Worm (Caenorhabditis elegans) whole organism, young adult: ENCODE measurements around the gene lipl-7.
A peak's percentile ranks its signal among the peaks of the same experiment; 100 is the strongest.

Experiments
- B0336.3 ChIP-seq: fragments of 200-800 bp; sonication (Bioruptor generic); IDR thresholded peaks from 2 replicates; pipeline ENCODE4 v1.3.6; 2022; ENCODE audit warnings: missing genetic modification characterization, missing compliant biosample characterization
- C17E4.6 ChIP-seq: fragments of 200-800 bp; sonication (Bioruptor generic); IDR thresholded peaks from 2 replicates; pipeline ENCODE4 v1.3.6; 2022; ENCODE audit warnings: missing genetic modification reagents, missing genetic modification characterization, missing compliant biosample characterization
- F23B12.7 ChIP-seq: sonication (generic microtip); optimal IDR thresholded peaks from 2 replicates; lab custom pipeline; 2017; ENCODE audit warnings: missing genetic modification characterization, mild to moderate bottlenecking, missing compliant biosample characterization, antibody characterized with exemption, moderate library complexity; ENCODE audit not compliant: insufficient read depth
- Y95B8A.8 ChIP-seq: fragments of 200-800 bp; sonication (Bioruptor generic); IDR thresholded peaks from 2 replicates; pipeline ENCODE4 v1.3.6; 2022; ENCODE audit warnings: missing genetic modification reagents, missing genetic modification characterization, missing compliant biosample characterization
- aptf-2 ChIP-seq: fragments of 200-800 bp; sonication (Bioruptor generic); conservative IDR thresholded peaks from 2 replicates; pipeline ENCODE4 v1.3.6; 2022; ENCODE audit warnings: missing genetic modification reagents, missing genetic modification characterization, missing compliant biosample characterization
- aptf-3 ChIP-seq: fragments of 200-800 bp; sonication (Bioruptor generic); IDR thresholded peaks from 2 replicates; pipeline ENCODE4 v1.3.6; 2022; ENCODE audit warnings: missing genetic modification characterization, missing compliant biosample characterization
- atf-7 ChIP-seq: sonication (generic microtip); optimal IDR thresholded peaks from 2 replicates; lab custom pipeline; 2017; ENCODE audit warnings: mild to moderate bottlenecking, missing genetic modification characterization, missing compliant biosample characterization
- attf-3 ChIP-seq: fragments of 200-800 bp; sonication (Bioruptor generic); conservative IDR thresholded peaks from 2 replicates; pipeline ENCODE4 v1.3.6; 2022; ENCODE audit warnings: missing genetic modification reagents, missing genetic modification characterization, missing compliant biosample characterization
- attf-5 ChIP-seq: fragments of 200-800 bp; sonication (Bioruptor generic); optimal IDR thresholded peaks from 2 replicates; lab custom pipeline; 2018; ENCODE audit warnings: mild to moderate bottlenecking, missing genetic modification characterization, missing compliant biosample characterization
- ceh-27 ChIP-seq: fragments of 200-800 bp; sonication (Bioruptor generic); optimal IDR thresholded peaks from 2 replicates; lab custom pipeline; 2018; ENCODE audit warnings: mild to moderate bottlenecking, missing genetic modification characterization, moderate library complexity, missing compliant biosample characterization
- die-1 ChIP-seq: sonication (generic microtip); optimal IDR thresholded peaks from 2 replicates; lab custom pipeline; 2016; ENCODE audit warnings: missing genotype, mild to moderate bottlenecking, missing genetic modification characterization, missing compliant biosample characterization
- dox-1 ChIP-seq: fragments of 200-800 bp; sonication (Bioruptor generic); IDR thresholded peaks from 2 replicates; pipeline ENCODE4 v1.3.6; 2022; ENCODE audit warnings: missing genetic modification reagents, missing genetic modification characterization, missing compliant biosample characterization
- dpl-1 ChIP-seq: fragments of 150-350 bp; optimal IDR thresholded peaks from 2 replicates; lab custom pipeline; 2014; ENCODE audit warnings: missing biosample characterization, missing genetic modification reagents, missing genetic modification characterization
- efl-1 ChIP-seq: fragments of 150-350 bp; optimal IDR thresholded peaks from 2 replicates; lab custom pipeline; 2014; ENCODE audit warnings: missing biosample characterization, missing genetic modification reagents, missing genetic modification characterization
- hmg-1.2 ChIP-seq: fragments of 200-800 bp; sonication (Bioruptor generic); IDR thresholded peaks from 2 replicates; pipeline ENCODE4 v1.3.6; 2022; ENCODE audit warnings: missing genetic modification reagents, missing genetic modification characterization, missing compliant biosample characterization
- hrde-1 ChIP-seq: sonication (generic microtip); optimal IDR thresholded peaks from 2 replicates; lab custom pipeline; 2016; ENCODE audit warnings: missing genetic modification characterization, mild to moderate bottlenecking, missing compliant biosample characterization, moderate library complexity, missing genotype, missing genetic modification reagents, borderline replicate concordance
- let-607 ChIP-seq, 2 experiments: fragments of 200-800 bp in 1 of 2; sonication (Bioruptor generic) in 1 of 2; sonication (generic microtip) in 1 of 2; optimal IDR thresholded peaks; 2 replicates each; lab custom pipeline; 2016 to 2018; ENCODE audit warnings: mild to moderate bottlenecking in 2 of 2, missing compliant biosample characterization in 2 of 2, missing genetic modification characterization in 2 of 2, moderate library complexity in 2 of 2, missing genotype in 1 of 2
- lin-26 ChIP-seq: fragments of 200-800 bp; sonication (Bioruptor generic); IDR thresholded peaks from 2 replicates; pipeline ENCODE4 v1.3.6; 2022; ENCODE audit warnings: missing genetic modification reagents, missing genetic modification characterization, missing compliant biosample characterization
- lin-35 ChIP-seq, 3 experiments: fragments of 150-350 bp in 2 of 3; sonication (generic microtip) in 1 of 3; optimal IDR thresholded peaks; 2 replicates each; lab custom pipeline; 2014 to 2018; ENCODE audit warnings: missing biosample characterization in 3 of 3, missing genetic modification characterization in 3 of 3, missing genetic modification reagents in 3 of 3
- lin-40 ChIP-seq: sonication (generic microtip); optimal IDR thresholded peaks from 2 replicates; lab custom pipeline; 2016; ENCODE audit warnings: missing genetic modification characterization, mild to moderate bottlenecking, missing compliant biosample characterization, missing genotype, missing genetic modification reagents
- lin-54 ChIP-seq: fragments of 200-800 bp; sonication (Bioruptor generic); optimal IDR thresholded peaks from 2 replicates; lab custom pipeline; 2018; ENCODE audit warnings: mild to moderate bottlenecking, missing genetic modification characterization, missing compliant biosample characterization
- lsl-1 ChIP-seq: fragments of 200-800 bp; sonication (Bioruptor generic); optimal IDR thresholded peaks from 2 replicates; lab custom pipeline; 2018; ENCODE audit warnings: mild to moderate bottlenecking, missing genetic modification characterization, moderate library complexity, missing compliant biosample characterization
- madf-6 ChIP-seq: fragments of 200-800 bp; sonication (Bioruptor generic); IDR thresholded peaks from 2 replicates; pipeline ENCODE4 v1.3.6; 2022; ENCODE audit warnings: missing genetic modification reagents, missing genetic modification characterization, missing compliant biosample characterization
- mcd-1 ChIP-seq: fragments of 200-800 bp; sonication (Bioruptor generic); IDR thresholded peaks from 2 replicates; pipeline ENCODE4 v1.3.6; 2022; ENCODE audit warnings: missing genetic modification reagents, missing genetic modification characterization, missing compliant biosample characterization
- mel-28 ChIP-seq: sonication (generic microtip); optimal IDR thresholded peaks from 2 replicates; lab custom pipeline; 2016; ENCODE audit warnings: borderline replicate concordance, mild to moderate bottlenecking, missing genetic modification characterization, missing compliant biosample characterization
- nfya-1 ChIP-seq: sonication (generic microtip); optimal IDR thresholded peaks from 2 replicates; lab custom pipeline; 2017; ENCODE audit warnings: antibody characterized with exemption, missing compliant biosample characterization, missing genetic modification characterization, borderline replicate concordance; ENCODE audit not compliant: insufficient read depth
- nhr-179 ChIP-seq: sonication (generic microtip); optimal IDR thresholded peaks from 2 replicates; lab custom pipeline; 2016; ENCODE audit warnings: mild to moderate bottlenecking, missing genetic modification characterization, missing compliant biosample characterization
- nhr-80 ChIP-seq: sonication (generic microtip); optimal IDR thresholded peaks from 2 replicates; lab custom pipeline; 2016; ENCODE audit warnings: missing genetic modification characterization, missing compliant biosample characterization
- snpc-1.1 ChIP-seq: sonication (generic microtip); optimal IDR thresholded peaks from 2 replicates; lab custom pipeline; 2017; ENCODE audit warnings: missing genetic modification characterization, mild to moderate bottlenecking, missing compliant biosample characterization, antibody characterized with exemption, moderate library complexity, missing genotype, missing genetic modification reagents; ENCODE audit not compliant: insufficient read depth
- snpc-3.4 ChIP-seq: sonication (generic microtip); optimal IDR thresholded peaks from 2 replicates; lab custom pipeline; 2017; ENCODE audit warnings: missing genetic modification characterization, mild to moderate bottlenecking, missing compliant biosample characterization, antibody characterized with exemption, moderate library complexity, missing genotype, missing genetic modification reagents
- snpc-4 ChIP-seq, 5 experiments: fragments of 150-350 bp in 1 of 5; sonication (generic microtip) in 4 of 5; optimal IDR thresholded peaks; 2 replicates each; lab custom pipeline; 2014 to 2018; ENCODE audit warnings: missing genetic modification characterization in 5 of 5, missing biosample characterization in 3 of 5, antibody characterized with exemption in 2 of 5, mild to moderate bottlenecking in 2 of 5, missing compliant biosample characterization in 2 of 5, missing genotype in 2 of 5, moderate library complexity in 2 of 5, missing genetic modification reagents in 1 of 5
- xnd-1 ChIP-seq: sonication (generic microtip); optimal IDR thresholded peaks from 2 replicates; lab custom pipeline; 2016; ENCODE audit warnings: missing genotype, missing genetic modification reagents, missing genetic modification characterization, missing compliant biosample characterization
- zfh-2 ChIP-seq: fragments of 200-800 bp; sonication (Bioruptor generic); conservative IDR thresholded peaks from 2 replicates; pipeline ENCODE4 v1.3.6; 2022; ENCODE audit warnings: missing genetic modification reagents, missing genetic modification characterization, missing compliant biosample characterization
- ztf-18 ChIP-seq: sonication (generic microtip); optimal IDR thresholded peaks from 2 replicates; lab custom pipeline; 2016; ENCODE audit warnings: missing genotype, mild to moderate bottlenecking, missing genetic modification characterization, missing compliant biosample characterization
- ztf-3 ChIP-seq: fragments of 200-800 bp; sonication (Bioruptor generic); optimal IDR thresholded peaks from 2 replicates; lab custom pipeline; 2018; ENCODE audit warnings: mild to moderate bottlenecking, missing genetic modification characterization, missing compliant biosample characterization

The lipl-7 gene

DNA sequence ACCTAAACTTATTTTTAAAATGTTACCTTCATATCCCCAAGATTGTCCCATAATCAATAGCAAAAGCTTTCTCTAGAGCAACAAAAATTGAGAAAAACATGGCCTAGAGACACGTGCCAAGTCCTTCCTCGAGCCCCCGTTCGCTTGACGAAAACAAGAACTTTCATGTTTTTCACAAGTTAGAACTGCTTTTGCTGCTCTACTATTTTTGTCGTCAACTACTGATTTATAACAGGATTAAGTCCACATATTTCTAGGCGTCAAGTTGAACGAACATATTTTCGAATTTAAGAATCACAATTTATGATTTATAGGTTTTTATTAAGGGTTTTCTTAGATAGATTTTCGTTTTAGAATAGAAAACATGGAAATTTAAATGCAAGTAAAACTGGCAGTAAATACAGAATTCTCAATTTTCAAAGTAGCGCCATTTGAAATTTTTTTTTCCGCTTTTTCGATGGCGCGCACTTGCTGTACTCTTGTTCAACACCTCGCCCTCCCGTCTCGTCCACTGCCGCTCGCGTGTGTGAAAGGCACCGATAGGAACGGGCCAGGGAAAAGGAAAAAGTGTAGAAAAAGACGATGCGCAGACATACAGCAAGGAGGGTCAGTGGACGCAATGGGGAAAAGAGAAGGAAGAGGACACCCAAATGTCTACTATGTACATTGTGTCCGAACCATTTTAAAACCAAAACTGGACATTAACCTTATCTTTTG, 42.7 kb upstream of the lipl-7 start, which contains the start of gene rad-51:
Gene rad-51 (minus strand): TSS at position 51 of the 717 bp plus-strand sequence.
- 0 out of 2 replicates have a peak, but pooled peaks have one; percentile 15 for TF ChIP-seq Y95B8A.8 (GFP tag; lab: Robert Waterston, UW)
- TF ChIP-seq let-607 (tag; optimal IDR thresholded peaks at IDR 0.05; lab: Kevin White, UChicago) = no peak
- TF ChIP-seq ceh-27 (GFP tag; lab: Kevin White, UChicago) = peak; percentile 53
- TF ChIP-seq snpc-4 (GFP tag; optimal IDR thresholded peaks at IDR 0.05; lab: Kevin White, UChicago) = peak; percentile 24
- peak in 2 of 4 experiments; percentile 3 to 47 for TF ChIP-seq snpc-4 (tag; optimal IDR thresholded peaks at IDR 0.05; lab: Kevin White, UChicago)
- no peak for TF ChIP-seq atf-7
- no peak for TF ChIP-seq C17E4.6 (GFP tag; lab: Robert Waterston, UW)
- no peak for TF ChIP-seq nfya-1 (tag; lab: Kevin White, UChicago)
- TF ChIP-seq snpc-1.1 (tag; lab: Kevin White, UChicago) = no peak
- TF ChIP-seq aptf-2 (GFP tag; lab: Robert Waterston, UW) = 0 out of 2 replicates have a peak, but pooled peaks have one; percentile 8
- no peak for TF ChIP-seq lsl-1
- no peak for TF ChIP-seq xnd-1 (tag; lab: Kevin White, UChicago)
- TF ChIP-seq nhr-179 (tag; lab: Kevin White, UChicago) = no peak
- peak; percentile 43 for TF ChIP-seq madf-6
- peak; percentile 70 for TF ChIP-seq nhr-80 (tag; lab: Kevin White, UChicago)
- peak; percentile 13 for TF ChIP-seq F23B12.7 (tag; lab: Kevin White, UChicago)
- TF ChIP-seq zfh-2 (GFP tag; lab: Robert Waterston, UW) = peak; percentile 78
- TF ChIP-seq snpc-3.4 (tag; lab: Kevin White, UChicago) = peak; percentile 38
- TF ChIP-seq attf-5 (GFP tag; lab: Kevin White, UChicago) = peak; percentile 77
- peak; percentile 19 for TF ChIP-seq ztf-18 (tag; lab: Kevin White, UChicago)
- TF ChIP-seq dox-1 (GFP tag; lab: Robert Waterston, UW) = peak; percentile 71
- peak; percentile 14; the same call in 1 of the 2 replicates for TF ChIP-seq B0336.3 (GFP tag; lab: Robert Waterston, UW)
- TF ChIP-seq lin-35 (GFP tag; optimal IDR thresholded peaks at IDR 0.05; lab: Kevin White, UChicago) = peak in 1 of 3 experiments; percentile 59
- TF ChIP-seq lin-54 (GFP tag; lab: Kevin White, UChicago) = peak; percentile 76
- peak; percentile 80 for TF ChIP-seq mcd-1 (GFP tag; lab: Robert Waterston, UW)
- TF ChIP-seq efl-1 (GFP tag; lab: Kevin White, UChicago) = peak; percentile 61
- TF ChIP-seq attf-3 (GFP tag; lab: Robert Waterston, UW) = 0 out of 2 replicates have a peak, but pooled peaks have one; percentile 38
- peak; percentile 49 for TF ChIP-seq dpl-1
- TF ChIP-seq aptf-3 = no peak
- TF ChIP-seq ztf-3 (GFP tag; lab: Kevin White, UChicago) = no peak
- peak; percentile 30 for TF ChIP-seq lin-40
- TF ChIP-seq hmg-1.2 (GFP tag; lab: Robert Waterston, UW) = peak; percentile 91; the same call in 1 of the 2 replicates
- no peak for TF ChIP-seq hrde-1 (tag; lab: Kevin White, UChicago)

DNA sequence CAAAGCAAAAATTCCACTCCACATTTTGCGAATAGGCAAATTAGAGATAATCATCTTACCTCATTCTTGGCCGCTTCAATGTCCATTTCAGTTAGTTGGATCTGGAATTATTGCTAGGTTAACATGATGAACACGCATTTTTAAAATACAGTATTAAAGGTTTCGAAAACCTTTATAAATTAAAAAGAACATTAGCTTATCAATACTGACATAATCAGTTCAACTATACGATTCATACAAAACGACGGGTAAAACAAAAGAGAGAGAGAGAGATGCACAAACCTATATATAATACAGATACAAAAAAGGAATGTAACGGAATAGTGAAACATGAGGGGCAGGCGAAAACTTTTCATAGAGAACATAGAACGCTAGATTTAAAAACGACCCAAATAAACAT, 39.9 kb upstream of the lipl-7 start, which contains the start of gene thk-1:
Gene thk-1 (minus strand): TSS at position 101 of the 400 bp plus-strand sequence.
- TF ChIP-seq nhr-80 (tag; lab: Kevin White, UChicago) (peak; percentile 5), die-1 (no peak), lin-26 (no peak), mel-28 (tag; lab: Kevin White, UChicago) (no peak)
